Worm (Caenorhabditis elegans) whole organism, L4 larva: ENCODE measurements around the gene spe-43.

Source experiments
- aly-2 ChIP-seq: sonication (generic microtip); optimal IDR thresholded peaks from 2 replicates; lab custom pipeline; 2018; ENCODE audit warnings: missing biosample characterization, missing genetic modification characterization
- arid-1 ChIP-seq: fragments of 200-800 bp; sonication (Bioruptor generic); conservative IDR thresholded peaks from 2 replicates; pipeline ENCODE4 v1.3.6; 2022; ENCODE audit warnings: missing genetic modification reagents, missing genetic modification characterization, missing compliant biosample characterization
- dpl-1 ChIP-seq: fragments of 150-350 bp; optimal IDR thresholded peaks from 2 replicates; lab custom pipeline; 2014; ENCODE audit warnings: missing biosample characterization, missing genetic modification reagents, missing genetic modification characterization
- lin-39 ChIP-seq: fragments of 150-350 bp; optimal IDR thresholded peaks from 2 replicates; lab custom pipeline; 2014; ENCODE audit warnings: missing biosample characterization, missing genetic modification reagents, missing genetic modification characterization
- madf-9 ChIP-seq: fragments of 200-800 bp; sonication (Bioruptor generic); conservative IDR thresholded peaks from 2 replicates; pipeline ENCODE4 v1.3.6; 2022; ENCODE audit warnings: missing genetic modification reagents, missing genetic modification characterization, missing compliant biosample characterization
- mdl-1 ChIP-seq, 2 experiments: fragments of 150-350 bp in 1 of 2; sonication (generic microtip) in 1 of 2; optimal IDR thresholded peaks; 2 replicates each; lab custom pipeline; 2014 to 2017; ENCODE audit warnings: missing biosample characterization in 2 of 2, missing genetic modification characterization in 2 of 2
- skn-1 ChIP-seq: fragments of 150-350 bp; optimal IDR thresholded peaks from 2 replicates; lab custom pipeline; 2014; ENCODE audit warnings: missing biosample characterization, missing genetic modification characterization
- ztf-11 ChIP-seq: fragments of 150-350 bp; optimal IDR thresholded peaks from 2 replicates; lab custom pipeline; 2014; ENCODE audit warnings: missing biosample characterization, missing genetic modification characterization

DNA sequence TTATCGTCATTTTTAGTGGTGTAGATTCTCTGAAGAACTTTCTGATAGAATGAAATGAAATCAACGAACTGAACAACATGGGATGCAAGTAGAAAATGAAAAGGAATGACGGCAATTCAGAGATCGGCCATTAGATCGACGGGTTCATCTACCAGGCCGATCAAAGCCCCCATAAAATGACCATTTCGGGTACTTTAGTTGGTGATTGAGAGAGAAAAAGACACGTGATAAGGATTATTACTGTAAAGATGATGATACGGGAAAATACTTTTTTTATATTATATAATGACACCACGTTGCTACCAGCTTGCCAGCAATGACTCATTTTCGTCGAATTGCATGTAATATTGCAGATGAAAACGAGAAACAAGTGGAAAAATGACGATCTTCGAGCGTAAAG, 32.4 kb downstream of the spe-43 start, which contains the start of gene best-1:
- TF ChIP-seq mdl-1 (tag; optimal IDR thresholded peaks at IDR 0.05; lab: Kevin White, UChicago) (peak in 1 of 2 experiments; percentile 67), madf-9 (GFP tag; lab: Robert Waterston, UW) (no peak), ztf-11 (tag; lab: Kevin White, UChicago) (no peak), lin-39 (tag; lab: Kevin White, UChicago) (no peak), dpl-1 (GFP tag; lab: Kevin White, UChicago) (no peak), aly-2 (tag; lab: Kevin White, UChicago) (no peak), skn-1 (tag; lab: Kevin White, UChicago) (no peak), arid-1 (GFP tag; lab: Robert Waterston, UW) (no peak)
